Fruit fly (Drosophila melanogaster) whole organism, embryonic: ENCODE measurements around the gene CG11674.

Source experiments
- ATbp ChIP-seq: fragments of 200-800 bp; sonication (Bioruptor generic); optimal IDR thresholded peaks from 2 replicates; lab custom pipeline; 2017; ENCODE audit warnings: missing biosample characterization, mild to moderate bottlenecking, missing genetic modification characterization, missing genetic modification reagents
- Asciz ChIP-seq: fragments of 200-800 bp; sonication (Bioruptor generic); optimal IDR thresholded peaks from 2 replicates; lab custom pipeline; 2017; ENCODE audit warnings: missing biosample characterization, mild to moderate bottlenecking, missing genetic modification characterization, missing genetic modification reagents
- B-H2 ChIP-seq: fragments of 200-800 bp; sonication (Bioruptor generic); optimal IDR thresholded peaks from 2 replicates; lab custom pipeline; 2018; ENCODE audit warnings: missing biosample characterization, mild to moderate bottlenecking, missing genetic modification characterization
- BEAF-32 ChIP-seq: fragments of 200-800 bp; sonication (Bioruptor generic); optimal IDR thresholded peaks from 3 replicates; lab custom pipeline; 2017; ENCODE audit warnings: missing biosample characterization, missing genetic modification characterization, mild to moderate bottlenecking, moderate library complexity, missing genetic modification reagents
- CG10979 ChIP-seq: fragments of 200-800 bp; sonication (Bioruptor generic); optimal IDR thresholded peaks from 2 replicates; lab custom pipeline; 2018; ENCODE audit warnings: missing biosample characterization, mild to moderate bottlenecking, missing genetic modification characterization, moderate library complexity
- CG11085 ChIP-seq: fragments of 200-800 bp; sonication (Bioruptor generic); IDR thresholded peaks from 2 replicates; pipeline ENCODE4 v1.3.6; 2022; ENCODE audit warnings: missing biosample characterization, missing genetic modification characterization
- CG12071 ChIP-seq: fragments of 200-800 bp; sonication (Bioruptor generic); optimal IDR thresholded peaks from 3 replicates; lab custom pipeline; 2018; ENCODE audit warnings: missing biosample characterization, mild to moderate bottlenecking, missing genetic modification characterization
- CG14014 ChIP-seq: fragments of 200-800 bp; sonication (Bioruptor generic); IDR thresholded peaks from 2 replicates; pipeline ENCODE4 v1.3.6; 2022; ENCODE audit warnings: missing biosample characterization, missing genetic modification characterization
- CG14860 ChIP-seq: fragments of 200-800 bp; sonication (Bioruptor generic); IDR thresholded peaks from 3 replicates; pipeline ENCODE4 v1.3.6; 2022; ENCODE audit warnings: missing biosample characterization, missing genetic modification characterization; ENCODE audit not compliant: partially characterized antibody
- CG1529 ChIP-seq: fragments of 200-800 bp; sonication (Bioruptor generic); optimal IDR thresholded peaks from 3 replicates; lab custom pipeline; 2018; ENCODE audit warnings: missing biosample characterization, missing genetic modification characterization
- CG15696 ChIP-seq: fragments of 200-800 bp; sonication (Bioruptor generic); optimal IDR thresholded peaks from 2 replicates; lab custom pipeline; 2019; ENCODE audit warnings: missing biosample characterization, mild to moderate bottlenecking, missing genetic modification characterization, moderate library complexity
- CG1602 ChIP-seq: fragments of 200-800 bp; sonication (Bioruptor generic); optimal IDR thresholded peaks from 3 replicates; lab custom pipeline; 2016; ENCODE audit warnings: missing biosample characterization, missing genetic modification characterization
- CG16779 ChIP-seq: fragments of 200-800 bp; sonication (Bioruptor generic); IDR thresholded peaks from 2 replicates; pipeline ENCODE4 v1.3.6; 2022; ENCODE audit warnings: missing biosample characterization, missing genetic modification characterization
- CG17361 ChIP-seq: fragments of 200-800 bp; sonication (Bioruptor generic); IDR thresholded peaks from 3 replicates; pipeline ENCODE4 v1.3.6; 2022; ENCODE audit warnings: missing biosample characterization, missing genetic modification characterization
- CG17912 ChIP-seq: fragments of 200-800 bp; sonication (Bioruptor generic); optimal IDR thresholded peaks from 2 replicates; lab custom pipeline; 2018; ENCODE audit warnings: missing biosample characterization, mild to moderate bottlenecking, missing genetic modification characterization
- CG34422 ChIP-seq: fragments of 200-800 bp; sonication (Bioruptor generic); IDR thresholded peaks from 3 replicates; pipeline ENCODE4 v1.3.6; 2022; ENCODE audit warnings: missing biosample characterization, missing genetic modification characterization
- CG7271 ChIP-seq: fragments of 200-800 bp; sonication (Bioruptor generic); optimal IDR thresholded peaks from 2 replicates; lab custom pipeline; 2018; ENCODE audit warnings: missing biosample characterization, mild to moderate bottlenecking, missing genetic modification characterization, moderate library complexity
- CG7372 ChIP-seq: fragments of 200-800 bp; sonication (Bioruptor generic); IDR thresholded peaks from 2 replicates; pipeline ENCODE4 v1.3.6; 2022; ENCODE audit warnings: missing biosample characterization, missing genetic modification characterization
- CG7556 ChIP-seq: fragments of 200-800 bp; sonication (Bioruptor generic); optimal IDR thresholded peaks from 2 replicates; lab custom pipeline; 2017; ENCODE audit warnings: missing biosample characterization, mild to moderate bottlenecking, missing genetic modification characterization
- CG7963 ChIP-seq: fragments of 200-800 bp; sonication (Bioruptor generic); IDR thresholded peaks from 3 replicates; pipeline ENCODE4 v1.3.6; 2022; ENCODE audit warnings: missing biosample characterization, missing genetic modification characterization; ENCODE audit not compliant: partially characterized antibody
- Doc2 ChIP-seq: fragments of 200-800 bp; sonication (Bioruptor generic); IDR thresholded peaks from 2 replicates; pipeline ENCODE4 v1.3.6; 2022; ENCODE audit warnings: missing biosample characterization, missing genetic modification characterization
- Gug ChIP-seq: fragments of 200-800 bp; sonication (Bioruptor generic); IDR thresholded peaks from 4 replicates; pipeline ENCODE4 v1.3.6; 2022; ENCODE audit warnings: missing biosample characterization, missing genetic modification characterization
- HHEX ChIP-seq: fragments of 200-800 bp; sonication (Bioruptor generic); optimal IDR thresholded peaks from 3 replicates; lab custom pipeline; 2017; ENCODE audit warnings: missing biosample characterization, mild to moderate bottlenecking, missing genetic modification characterization, missing genetic modification reagents
- Hey ChIP-seq: fragments of 200-800 bp; sonication (Bioruptor generic); optimal IDR thresholded peaks from 3 replicates; lab custom pipeline; 2018; ENCODE audit warnings: missing biosample characterization, mild to moderate bottlenecking, missing genetic modification characterization
- Hr3 ChIP-seq: fragments of 200-800 bp; sonication (Bioruptor generic); optimal IDR thresholded peaks from 3 replicates; lab custom pipeline; 2016; ENCODE audit warnings: missing biosample characterization, missing genetic modification characterization
- NC2β ChIP-seq: fragments of 200-800 bp; sonication (Bioruptor generic); optimal IDR thresholded peaks from 2 replicates; lab custom pipeline; 2016; ENCODE audit warnings: missing biosample characterization, missing genetic modification characterization
- Optix ChIP-seq: fragments of 200-800 bp; sonication (Bioruptor generic); IDR thresholded peaks from 3 replicates; pipeline ENCODE4 v1.3.6; 2022; ENCODE audit warnings: missing biosample characterization, missing genetic modification characterization
- Pdp1 ChIP-seq, 2 experiments: fragments of 200-800 bp; sonication (Bioruptor generic); optimal IDR thresholded peaks; 3 replicates each; lab custom pipeline; 2016; ENCODE audit warnings: missing biosample characterization in 2 of 2, missing genetic modification characterization in 2 of 2, mild to moderate bottlenecking in 1 of 2, moderate library complexity in 1 of 2
- Scr ChIP-seq: fragments of 200-800 bp; sonication (Bioruptor generic); IDR thresholded peaks from 2 replicates; pipeline ENCODE4 v1.3.6; 2022; ENCODE audit warnings: missing biosample characterization, missing genetic modification characterization; ENCODE audit not compliant: partially characterized antibody
- Sry-δ ChIP-seq: fragments of 200-800 bp; sonication (Bioruptor generic); optimal IDR thresholded peaks from 2 replicates; lab custom pipeline; 2016; ENCODE audit warnings: missing biosample characterization, missing genetic modification characterization
- TFAM ChIP-seq: fragments of 200-800 bp; sonication (Bioruptor generic); optimal IDR thresholded peaks from 2 replicates; lab custom pipeline; 2017; ENCODE audit warnings: missing biosample characterization, missing genetic modification characterization, inconsistent platforms
- Xbp1 ChIP-seq: fragments of 200-800 bp; sonication (Bioruptor generic); optimal IDR thresholded peaks from 3 replicates; lab custom pipeline; 2016; ENCODE audit warnings: missing biosample characterization, mild to moderate bottlenecking, missing genetic modification characterization
- ab ChIP-seq: fragments of 200-800 bp; sonication (Bioruptor generic); optimal IDR thresholded peaks from 2 replicates; lab custom pipeline; 2016; ENCODE audit warnings: missing biosample characterization, missing genetic modification characterization
- abd-A ChIP-seq: fragments of 200-800 bp; sonication (Bioruptor generic); optimal IDR thresholded peaks from 3 replicates; lab custom pipeline; 2019; ENCODE audit warnings: missing biosample characterization, mild to moderate bottlenecking, missing genetic modification characterization, moderate library complexity
- bowl ChIP-seq: fragments of 200-800 bp; sonication (Bioruptor generic); IDR thresholded peaks from 2 replicates; pipeline ENCODE4 v1.3.6; 2022; ENCODE audit warnings: missing biosample characterization, missing genetic modification characterization
- br ChIP-seq: fragments of >200 bp; optimal IDR thresholded peaks from 2 replicates; lab custom pipeline; 2017
- chif ChIP-seq, 2 experiments: fragments of 200-800 bp; sonication (Bioruptor generic); optimal IDR thresholded peaks; 3 replicates each; lab custom pipeline; 2016; ENCODE audit warnings: missing biosample characterization in 2 of 2, missing genetic modification characterization in 2 of 2
- dmrt99B ChIP-seq: fragments of 200-800 bp; sonication (Bioruptor generic); optimal IDR thresholded peaks from 2 replicates; lab custom pipeline; 2018; ENCODE audit warnings: missing biosample characterization, mild to moderate bottlenecking, missing genetic modification characterization, moderate library complexity
- en ChIP-seq: fragments of 200-800 bp; sonication (Bioruptor generic); optimal IDR thresholded peaks from 2 replicates; lab custom pipeline; 2016; ENCODE audit warnings: missing biosample characterization, missing genetic modification characterization
- eyg ChIP-seq: fragments of 200-800 bp; sonication (Bioruptor generic); optimal IDR thresholded peaks from 3 replicates; lab custom pipeline; 2016; ENCODE audit warnings: missing biosample characterization, missing genetic modification characterization
- hth ChIP-seq: fragments of >200 bp; optimal IDR thresholded peaks from 2 replicates; lab custom pipeline; 2017; ENCODE audit warnings: inconsistent platforms
- inv ChIP-seq: fragments of 200-800 bp; sonication (Bioruptor generic); IDR thresholded peaks from 2 replicates; pipeline ENCODE4 v1.3.6; 2022; ENCODE audit warnings: missing biosample characterization, missing genetic modification characterization; ENCODE audit not compliant: partially characterized antibody
- mam ChIP-seq: fragments of 200-800 bp; sonication (Bioruptor generic); optimal IDR thresholded peaks from 3 replicates; lab custom pipeline; 2016; ENCODE audit warnings: missing biosample characterization, missing genetic modification characterization
- nau ChIP-seq: fragments of 200-800 bp; sonication (Bioruptor generic); optimal IDR thresholded peaks from 3 replicates; lab custom pipeline; 2017; ENCODE audit warnings: missing biosample characterization, mild to moderate bottlenecking, missing genetic modification characterization, missing genetic modification reagents
- odd ChIP-seq: fragments of 200-800 bp; sonication (Bioruptor generic); optimal IDR thresholded peaks from 2 replicates; lab custom pipeline; 2017; ENCODE audit warnings: missing biosample characterization, mild to moderate bottlenecking, missing genetic modification characterization
- sc ChIP-seq, 3 experiments: fragments of >200 bp in 2 of 3; fragments of 200-800 bp in 1 of 3; sonication (Bioruptor generic) in 1 of 3; optimal IDR thresholded peaks; 2 replicates in 2 of 3; 3 replicates in 1 of 3; lab custom pipeline; 2017; ENCODE audit warnings: mild to moderate bottlenecking in 1 of 3, missing biosample characterization in 1 of 3, missing genetic modification characterization in 1 of 3, missing genetic modification reagents in 1 of 3
- tio ChIP-seq: fragments of 200-800 bp; sonication (Bioruptor generic); optimal IDR thresholded peaks from 2 replicates; lab custom pipeline; 2017; ENCODE audit warnings: missing biosample characterization, missing genetic modification characterization, inconsistent platforms
- vnd ChIP-seq: fragments of 200-800 bp; sonication (Bioruptor generic); IDR thresholded peaks from 3 replicates; pipeline ENCODE4 v1.3.6; 2022; ENCODE audit warnings: missing biosample characterization, missing genetic modification characterization; ENCODE audit not compliant: partially characterized antibody
- wdn ChIP-seq: fragments of 200-800 bp; sonication (Bioruptor generic); IDR thresholded peaks from 2 replicates; pipeline ENCODE4 v1.3.6; 2022; ENCODE audit warnings: missing biosample characterization, missing genetic modification characterization
- wek ChIP-seq: fragments of 200-800 bp; sonication (Bioruptor generic); optimal IDR thresholded peaks from 3 replicates; lab custom pipeline; 2018; ENCODE audit warnings: missing biosample characterization, mild to moderate bottlenecking, missing genetic modification characterization, moderate library complexity

Gene CG11674

dm6 chrX:14233843-14234337 is 8.2 kb upstream of the CG11674 start, which contains the start of gene CG42271 (continued):
- no peak for TF ChIP-seq CG12071
- TF ChIP-seq inv (GFP tag; lab: Robert Waterston, UW) = peak; percentile 95
- TF ChIP-seq Xbp1 (GFP tag; lab: Kevin White, UChicago) = peak; percentile 41
- no peak for TF ChIP-seq eyg (GFP tag; lab: Kevin White, UChicago)
- no peak for TF ChIP-seq en
- TF ChIP-seq CG7963 (GFP tag; lab: Robert Waterston, UW) = peak; percentile 72; the same call in 2 of the 3 replicates
- TF ChIP-seq hth (lab: Kevin White, UChicago) = no peak
- peak; percentile 24 for TF ChIP-seq CG7556 (GFP tag; lab: Kevin White, UChicago)
- TF ChIP-seq Optix = no peak
- TF ChIP-seq wdn (GFP tag; lab: Robert Waterston, UW) = no peak
- TF ChIP-seq sc (optimal IDR thresholded peaks at IDR 0.05; lab: Kevin White, UChicago) = no peak
- no peak for TF ChIP-seq sc (GFP tag; optimal IDR thresholded peaks at IDR 0.05; lab: Kevin White, UChicago)
- TF ChIP-seq CG14860 (GFP tag; lab: Robert Waterston, UW) = peak; percentile 94
- TF ChIP-seq CG1602 (GFP tag; lab: Kevin White, UChicago) = peak; percentile 12
- TF ChIP-seq CG34422 (GFP tag; lab: Robert Waterston, UW) = no peak
- TF ChIP-seq wek (GFP tag; lab: Kevin White, UChicago) = no peak
- peak; percentile 5 for TF ChIP-seq CG10979 (tag; lab: Kevin White, UChicago)
- no peak for TF ChIP-seq CG14014 (GFP tag; lab: Robert Waterston, UW)
- TF ChIP-seq nau (GFP tag; lab: Kevin White, UChicago) = no peak
- peak; percentile 82 for TF ChIP-seq BEAF-32 (GFP tag; lab: Kevin White, UChicago)
- TF ChIP-seq Hr3 = peak; percentile 46
- TF ChIP-seq abd-A (tag; lab: Kevin White, UChicago) = no peak
- peak; percentile 97 for TF ChIP-seq Scr (GFP tag; lab: Robert Waterston, UW)
- no peak for TF ChIP-seq Pdp1 (GFP tag; optimal IDR thresholded peaks at IDR 0.05; lab: Kevin White, UChicago)
- no peak for TF ChIP-seq CG1529 (GFP tag; lab: Kevin White, UChicago)
- TF ChIP-seq vnd = peak; percentile 94
- TF ChIP-seq mam (GFP tag; lab: Kevin White, UChicago) = no peak
- no peak; the same call in 3 of the 4 replicates for TF ChIP-seq Gug (GFP tag; lab: Robert Waterston, UW)
- TF ChIP-seq CG17912 = no peak
- peak; percentile 74 for TF ChIP-seq Sry-δ (GFP tag; lab: Kevin White, UChicago)
- TF ChIP-seq B-H2 = no peak
- no peak for TF ChIP-seq Asciz (GFP tag; lab: Kevin White, UChicago)
- TF ChIP-seq tio = no peak
- TF ChIP-seq chif (GFP tag; optimal IDR thresholded peaks at IDR 0.05; lab: Kevin White, UChicago) = no peak
- peak; percentile 77 for TF ChIP-seq CG17361 (GFP tag; lab: Robert Waterston, UW)
- TF ChIP-seq bowl (GFP tag; lab: Robert Waterston, UW) = no peak
- TF ChIP-seq dmrt99B (tag; lab: Kevin White, UChicago) = no peak
- TF ChIP-seq CG11085 (GFP tag; lab: Robert Waterston, UW) = no peak
- TF ChIP-seq TFAM (GFP tag; lab: Kevin White, UChicago) = no peak
- peak; percentile 8 for TF ChIP-seq HHEX (GFP tag; lab: Kevin White, UChicago)
- no peak for TF ChIP-seq Doc2 (GFP tag; lab: Robert Waterston, UW)
- no peak for TF ChIP-seq CG16779 (GFP tag; lab: Robert Waterston, UW)
- peak; percentile 35; the same call in 1 of the 2 replicates for TF ChIP-seq CG7372 (GFP tag; lab: Robert Waterston, UW)
- peak; percentile 7 for TF ChIP-seq odd (GFP tag; lab: Kevin White, UChicago)
- TF ChIP-seq CG7271 (tag; lab: Kevin White, UChicago) = no peak
- TF ChIP-seq Hey (tag; lab: Kevin White, UChicago) = no peak
- no peak for TF ChIP-seq br (lab: Kevin White, UChicago)
- TF ChIP-seq CG15696 (tag; lab: Kevin White, UChicago) = peak; percentile 55
- TF ChIP-seq ab (GFP tag; lab: Kevin White, UChicago) = no peak
- no peak for TF ChIP-seq ATbp (GFP tag; lab: Kevin White, UChicago)
- no peak for TF ChIP-seq NC2β (GFP tag; lab: Kevin White, UChicago)
